Fruit fly (Drosophila melanogaster) whole organism, embryonic: ENCODE data around the gene CG9150.
A peak's percentile ranks its signal among the peaks of the same experiment; 100 is the strongest.

Experiments
- Atf6 ChIP-seq: fragments of 200-800 bp; sonication (Bioruptor generic); IDR thresholded peaks from 2 replicates; pipeline ENCODE4 v1.3.6; 2022; ENCODE audit warnings: missing biosample characterization, missing genetic modification characterization
- B-H2 ChIP-seq: fragments of 200-800 bp; sonication (Bioruptor generic); optimal IDR thresholded peaks from 2 replicates; lab custom pipeline; 2018; ENCODE audit warnings: missing biosample characterization, mild to moderate bottlenecking, missing genetic modification characterization
- CG10565 ChIP-seq: fragments of 200-800 bp; sonication (Bioruptor generic); optimal IDR thresholded peaks from 3 replicates; lab custom pipeline; 2016; ENCODE audit warnings: missing biosample characterization, mild to moderate bottlenecking, missing genetic modification characterization
- CG10959 ChIP-seq: fragments of 200-800 bp; sonication (Bioruptor generic); IDR thresholded peaks from 2 replicates; pipeline ENCODE4 v1.3.6; 2022; ENCODE audit warnings: missing biosample characterization, missing genetic modification characterization
- CG10979 ChIP-seq: fragments of 200-800 bp; sonication (Bioruptor generic); optimal IDR thresholded peaks from 2 replicates; lab custom pipeline; 2018; ENCODE audit warnings: missing biosample characterization, mild to moderate bottlenecking, missing genetic modification characterization, moderate library complexity
- CG11723 ChIP-seq: fragments of 200-800 bp; sonication (Bioruptor generic); optimal IDR thresholded peaks from 2 replicates; lab custom pipeline; 2017; ENCODE audit warnings: missing biosample characterization, mild to moderate bottlenecking, missing genetic modification characterization
- CG12155 ChIP-seq: fragments of 200-800 bp; sonication (Bioruptor generic); optimal IDR thresholded peaks from 3 replicates; lab custom pipeline; 2016; ENCODE audit warnings: missing biosample characterization, missing genetic modification characterization
- CG12299 ChIP-seq: fragments of 200-800 bp; sonication (Bioruptor generic); optimal IDR thresholded peaks from 2 replicates; lab custom pipeline; 2018; ENCODE audit warnings: missing biosample characterization, mild to moderate bottlenecking, missing genetic modification characterization
- CG14441 ChIP-seq: fragments of 200-800 bp; sonication (Bioruptor generic); IDR thresholded peaks from 2 replicates; pipeline ENCODE4 v1.3.6; 2022; ENCODE audit warnings: missing biosample characterization, missing genetic modification characterization
- CG1602 ChIP-seq: fragments of 200-800 bp; sonication (Bioruptor generic); optimal IDR thresholded peaks from 3 replicates; lab custom pipeline; 2016; ENCODE audit warnings: missing biosample characterization, missing genetic modification characterization
- CG17568 ChIP-seq: fragments of 200-800 bp; sonication (Bioruptor generic); optimal IDR thresholded peaks from 2 replicates; lab custom pipeline; 2018; ENCODE audit warnings: missing biosample characterization, mild to moderate bottlenecking, missing genetic modification characterization, moderate library complexity
- CG17912 ChIP-seq: fragments of 200-800 bp; sonication (Bioruptor generic); optimal IDR thresholded peaks from 2 replicates; lab custom pipeline; 2018; ENCODE audit warnings: missing biosample characterization, mild to moderate bottlenecking, missing genetic modification characterization
- CG18262 ChIP-seq: fragments of 200-800 bp; optimal IDR thresholded peaks from 3 replicates; lab custom pipeline; 2019; ENCODE audit warnings: missing biosample characterization, mild to moderate bottlenecking, missing genetic modification characterization, moderate library complexity
- CG18764 ChIP-seq: fragments of 200-800 bp; sonication (Bioruptor generic); optimal IDR thresholded peaks from 3 replicates; lab custom pipeline; 2016; ENCODE audit warnings: missing biosample characterization, missing genetic modification characterization
- CG2875 ChIP-seq: fragments of 200-800 bp; sonication (Bioruptor generic); optimal IDR thresholded peaks from 2 replicates; lab custom pipeline; 2017; ENCODE audit warnings: missing biosample characterization, mild to moderate bottlenecking, missing genetic modification characterization, missing genetic modification reagents
- CG32532 ChIP-seq: fragments of 200-800 bp; sonication (Bioruptor generic); IDR thresholded peaks from 2 replicates; pipeline ENCODE4 v1.3.6; 2022; ENCODE audit warnings: missing biosample characterization, missing genetic modification characterization
- CG3281 ChIP-seq: fragments of 200-800 bp; sonication (Bioruptor generic); optimal IDR thresholded peaks from 3 replicates; lab custom pipeline; 2017; ENCODE audit warnings: missing biosample characterization, mild to moderate bottlenecking, missing genetic modification characterization
- CG33557 ChIP-seq: fragments of 200-800 bp; sonication (Bioruptor generic); optimal IDR thresholded peaks from 2 replicates; lab custom pipeline; 2019; ENCODE audit warnings: missing biosample characterization, mild to moderate bottlenecking, missing genetic modification characterization, moderate library complexity
- CG4820 ChIP-seq: fragments of 200-800 bp; sonication (Bioruptor generic); optimal IDR thresholded peaks from 3 replicates; lab custom pipeline; 2016; ENCODE audit warnings: missing biosample characterization, missing genetic modification characterization
- CG4854 ChIP-seq: fragments of 200-800 bp; sonication (Bioruptor generic); optimal IDR thresholded peaks from 2 replicates; lab custom pipeline; 2016; ENCODE audit warnings: missing biosample characterization, missing genetic modification characterization, inconsistent platforms
- CG6272 ChIP-seq: fragments of 200-800 bp; sonication (Bioruptor generic); IDR thresholded peaks from 2 replicates; pipeline ENCODE4 v1.3.6; 2022; ENCODE audit warnings: missing biosample characterization, missing genetic modification characterization
- CG7271 ChIP-seq: fragments of 200-800 bp; sonication (Bioruptor generic); optimal IDR thresholded peaks from 2 replicates; lab custom pipeline; 2018; ENCODE audit warnings: missing biosample characterization, mild to moderate bottlenecking, missing genetic modification characterization, moderate library complexity
- CG7839 ChIP-seq: fragments of 200-800 bp; sonication (Bioruptor generic); optimal IDR thresholded peaks from 3 replicates; lab custom pipeline; 2018; ENCODE audit warnings: missing biosample characterization, mild to moderate bottlenecking, missing genetic modification characterization, moderate library complexity
- CG8281 ChIP-seq: fragments of 200-800 bp; sonication (Bioruptor generic); optimal IDR thresholded peaks from 2 replicates; lab custom pipeline; 2018; ENCODE audit warnings: missing biosample characterization, mild to moderate bottlenecking, missing genetic modification characterization, moderate library complexity
- Dek ChIP-seq: fragments of 200-800 bp; sonication (Bioruptor generic); optimal IDR thresholded peaks from 3 replicates; lab custom pipeline; 2019; ENCODE audit warnings: missing biosample characterization, mild to moderate bottlenecking, missing genetic modification characterization, moderate library complexity
- Elba2 ChIP-seq: fragments of 200-800 bp; sonication (Bioruptor generic); optimal IDR thresholded peaks from 3 replicates; lab custom pipeline; 2016; ENCODE audit warnings: missing biosample characterization, missing genetic modification characterization
- H2.0 ChIP-seq: fragments of 200-800 bp; sonication (Bioruptor generic); IDR thresholded peaks from 2 replicates; pipeline ENCODE4 v1.3.6; 2022; ENCODE audit warnings: missing biosample characterization, missing genetic modification characterization
- NFAT ChIP-seq: fragments of 200-800 bp; sonication (Bioruptor generic); IDR thresholded peaks from 2 replicates; pipeline ENCODE4 v1.3.6; 2022; ENCODE audit warnings: missing biosample characterization, missing genetic modification characterization
- Scr ChIP-seq: fragments of 200-800 bp; sonication (Bioruptor generic); IDR thresholded peaks from 2 replicates; pipeline ENCODE4 v1.3.6; 2022; ENCODE audit warnings: missing biosample characterization, missing genetic modification characterization; ENCODE audit not compliant: partially characterized antibody
- Sry-δ ChIP-seq: fragments of 200-800 bp; sonication (Bioruptor generic); optimal IDR thresholded peaks from 2 replicates; lab custom pipeline; 2016; ENCODE audit warnings: missing biosample characterization, missing genetic modification characterization
- TFAM ChIP-seq: fragments of 200-800 bp; sonication (Bioruptor generic); optimal IDR thresholded peaks from 2 replicates; lab custom pipeline; 2017; ENCODE audit warnings: missing biosample characterization, missing genetic modification characterization, inconsistent platforms
- abd-A ChIP-seq: fragments of 200-800 bp; sonication (Bioruptor generic); optimal IDR thresholded peaks from 3 replicates; lab custom pipeline; 2019; ENCODE audit warnings: missing biosample characterization, mild to moderate bottlenecking, missing genetic modification characterization, moderate library complexity
- ara ChIP-seq: fragments of 200-800 bp; sonication (Bioruptor generic); IDR thresholded peaks from 2 replicates; pipeline ENCODE4 v1.3.6; 2022; ENCODE audit warnings: missing biosample characterization, missing genetic modification characterization
- chinmo ChIP-seq: fragments of 200-800 bp; sonication (Bioruptor generic); IDR thresholded peaks from 4 replicates; pipeline ENCODE4 v1.3.6; 2022; ENCODE audit warnings: missing biosample characterization, missing genetic modification characterization; ENCODE audit not compliant: partially characterized antibody
- emc ChIP-seq: fragments of 200-800 bp; sonication (Bioruptor generic); optimal IDR thresholded peaks from 2 replicates; lab custom pipeline; 2016; ENCODE audit warnings: missing biosample characterization, missing genetic modification characterization
- en ChIP-seq: fragments of 200-800 bp; sonication (Bioruptor generic); optimal IDR thresholded peaks from 2 replicates; lab custom pipeline; 2016; ENCODE audit warnings: missing biosample characterization, missing genetic modification characterization
- esg ChIP-seq: fragments of 200-800 bp; sonication (Bioruptor generic); conservative IDR thresholded peaks from 2 replicates; pipeline ENCODE4 v1.3.6; 2022; ENCODE audit warnings: missing biosample characterization, missing genetic modification characterization
- ewg ChIP-seq: fragments of 200-800 bp; sonication (Bioruptor generic); optimal IDR thresholded peaks from 3 replicates; lab custom pipeline; 2017; ENCODE audit warnings: mild to moderate bottlenecking, missing biosample characterization, missing genetic modification reagents, missing genetic modification characterization
- exex ChIP-seq: fragments of 200-800 bp; sonication (Bioruptor generic); optimal IDR thresholded peaks from 4 replicates; lab custom pipeline; 2018; ENCODE audit warnings: missing biosample characterization, mild to moderate bottlenecking, missing genetic modification characterization, moderate library complexity
- gcm ChIP-seq: fragments of 200-800 bp; sonication (Bioruptor generic); optimal IDR thresholded peaks from 2 replicates; lab custom pipeline; 2019; ENCODE audit warnings: missing biosample characterization, mild to moderate bottlenecking, missing genetic modification characterization, moderate library complexity
- grn ChIP-seq: fragments of 200-800 bp; sonication (Bioruptor generic); optimal IDR thresholded peaks from 3 replicates; lab custom pipeline; 2017; ENCODE audit warnings: missing biosample characterization, missing genetic modification characterization
- insv ChIP-seq, 2 experiments: fragments of 200-800 bp; sonication (Bioruptor generic); optimal IDR thresholded peaks; 3 replicates each; lab custom pipeline; 2016 to 2018; ENCODE audit warnings: missing biosample characterization in 2 of 2, missing genetic modification characterization in 2 of 2
- klu ChIP-seq: fragments of 200-800 bp; sonication (Bioruptor generic); IDR thresholded peaks from 2 replicates; pipeline ENCODE4 v1.3.6; 2022; ENCODE audit warnings: missing biosample characterization, missing genetic modification characterization
- lmd ChIP-seq: fragments of 200-800 bp; sonication (Bioruptor generic); IDR thresholded peaks from 2 replicates; pipeline ENCODE4 v1.3.6; 2022; ENCODE audit warnings: missing biosample characterization, missing genetic modification characterization
- nerfin-1 ChIP-seq: fragments of 200-800 bp; sonication (Bioruptor generic); optimal IDR thresholded peaks from 3 replicates; lab custom pipeline; 2019; ENCODE audit warnings: missing biosample characterization, mild to moderate bottlenecking, missing genetic modification characterization, moderate library complexity
- pros ChIP-seq: fragments of 200-800 bp; sonication (Bioruptor generic); optimal IDR thresholded peaks from 3 replicates; lab custom pipeline; 2019; ENCODE audit warnings: missing biosample characterization, mild to moderate bottlenecking, missing genetic modification characterization, moderate library complexity
- seq ChIP-seq: fragments of 200-800 bp; sonication (Bioruptor generic); IDR thresholded peaks from 2 replicates; pipeline ENCODE4 v1.3.6; 2022; ENCODE audit warnings: missing biosample characterization, missing genetic modification characterization
- shn ChIP-seq: fragments of 200-800 bp; sonication (Bioruptor generic); optimal IDR thresholded peaks from 3 replicates; lab custom pipeline; 2016; ENCODE audit warnings: missing biosample characterization, missing genetic modification characterization
- tap ChIP-seq: fragments of 200-800 bp; optimal IDR thresholded peaks from 3 replicates; lab custom pipeline; 2019; ENCODE audit warnings: missing biosample characterization, mild to moderate bottlenecking, missing genetic modification characterization, moderate library complexity
- z ChIP-seq: fragments of 200-800 bp; sonication (Bioruptor generic); IDR thresholded peaks from 3 replicates; pipeline ENCODE4 v1.3.6; 2022; ENCODE audit warnings: missing biosample characterization, missing genetic modification characterization

The CG9150 gene

dm6 chr2L:6078757-6079351 lies 10.5 kb upstream of the CG9150 start (continued):
- TF ChIP-seq Sry-δ (GFP tag; lab: Kevin White, UChicago) (no peak), CG2875 (peak; percentile 11), CG4854 (GFP tag; lab: Kevin White, UChicago) (no peak), CG12155 (GFP tag; lab: Kevin White, UChicago) (peak; percentile 96), emc (GFP tag; lab: Kevin White, UChicago) (no peak), abd-A (tag; lab: Kevin White, UChicago) (peak; percentile 55), klu (GFP tag; lab: Robert Waterston, UW) (no peak), CG10959 (GFP tag; lab: Robert Waterston, UW) (no peak), TFAM (no peak), CG14441 (GFP tag; lab: Robert Waterston, UW) (no peak), CG10565 (no peak), z (peak; percentile 91), Atf6 (GFP tag; lab: Robert Waterston, UW) (no peak), CG6272 (GFP tag; lab: Robert Waterston, UW) (no peak), tap (no peak), CG1602 (GFP tag; lab: Kevin White, UChicago) (no peak), CG32532 (GFP tag; lab: Robert Waterston, UW) (no peak), Elba2 (GFP tag; lab: Kevin White, UChicago) (peak; percentile 73), CG33557 (GFP tag; lab: Kevin White, UChicago) (peak; percentile 48), Dek (tag; lab: Kevin White, UChicago) (no peak), nerfin-1 (peak; percentile 27), CG17912 (GFP tag; lab: Kevin White, UChicago) (no peak), gcm (GFP tag; lab: Kevin White, UChicago) (peak; percentile 94), grn (GFP tag; lab: Kevin White, UChicago) (no peak), CG11723 (GFP tag; lab: Kevin White, UChicago) (peak; percentile 20), ara (GFP tag; lab: Robert Waterston, UW) (peak; percentile 13; the same call in 1 of the 2 replicates), CG18764 (GFP tag; lab: Kevin White, UChicago) (no peak)

- TF ChIP-seq exex (tag; lab: Kevin White, UChicago) = no peak
- no peak for TF ChIP-seq CG10979 (tag; lab: Kevin White, UChicago)
- no peak for TF ChIP-seq H2.0 (GFP tag; lab: Robert Waterston, UW)
- TF ChIP-seq CG18262 = no peak
- no peak for TF ChIP-seq chinmo
- TF ChIP-seq CG4820 = no peak
- TF ChIP-seq CG12299 (tag; lab: Kevin White, UChicago) = no peak
- no peak for TF ChIP-seq Scr (GFP tag; lab: Robert Waterston, UW)
- TF ChIP-seq insv (GFP tag; optimal IDR thresholded peaks at IDR 0.05; lab: Kevin White, UChicago) = no peak
- TF ChIP-seq CG7271 (tag; lab: Kevin White, UChicago) = no peak
Observed at dm6 chr2L:6077632-6078031, 9.2 kb upstream of the CG9150 start.

dm6 chr2L:6076829-6077364 lies 8.5 kb upstream of the CG9150 start:
- TF ChIP-seq ewg (GFP tag; lab: Kevin White, UChicago) = peak; percentile 68
- TF ChIP-seq seq (GFP tag; lab: Robert Waterston, UW) = peak; percentile 65; the same call in 1 of the 2 replicates
- TF ChIP-seq NFAT (GFP tag; lab: Robert Waterston, UW) = no peak
- TF ChIP-seq en (GFP tag; lab: Kevin White, UChicago) = no peak
- TF ChIP-seq esg (GFP tag; lab: Robert Waterston, UW) = no peak
- no peak for TF ChIP-seq lmd (GFP tag; lab: Robert Waterston, UW)
- TF ChIP-seq CG3281 (GFP tag; lab: Kevin White, UChicago) = no peak
- no peak for TF ChIP-seq B-H2 (GFP tag; lab: Kevin White, UChicago)
- TF ChIP-seq CG17568 (GFP tag; lab: Kevin White, UChicago) = no peak
- TF ChIP-seq pros (GFP tag; lab: Kevin White, UChicago) = peak; percentile 93
- no peak for TF ChIP-seq shn (GFP tag; lab: Kevin White, UChicago)
- no peak for TF ChIP-seq CG8281 (tag; lab: Kevin White, UChicago)
- no peak for TF ChIP-seq CG7839 (tag; lab: Kevin White, UChicago)
